Fruit fly (Drosophila melanogaster) whole organism, prepupa: Measurements from ENCODE around the gene LysRS.

Source experiments
- Blimp-1 ChIP-seq: fragments of 200-800 bp; sonication (Bioruptor generic); optimal IDR thresholded peaks from 3 replicates; lab custom pipeline; 2017; ENCODE audit warnings: missing biosample characterization, missing genetic modification characterization, mild to moderate bottlenecking, moderate library complexity, missing genetic modification reagents
- CG10631 ChIP-seq: fragments of 200-800 bp; sonication (Bioruptor generic); optimal IDR thresholded peaks from 2 replicates; lab custom pipeline; 2016; ENCODE audit warnings: missing biosample characterization, missing genetic modification characterization
- CG10669 ChIP-seq: fragments of 200-800 bp; sonication (Bioruptor generic); optimal IDR thresholded peaks from 3 replicates; lab custom pipeline; 2018; ENCODE audit warnings: missing biosample characterization, mild to moderate bottlenecking, missing genetic modification characterization, moderate library complexity
- CG11294 ChIP-seq: fragments of 200-800 bp; sonication (Bioruptor generic); IDR thresholded peaks from 2 replicates; pipeline ENCODE4 v1.3.6; 2022; ENCODE audit warnings: missing biosample characterization, missing genetic modification characterization
- CG11762 ChIP-seq: fragments of 200-800 bp; sonication (Bioruptor generic); optimal IDR thresholded peaks from 3 replicates; lab custom pipeline; 2016; ENCODE audit warnings: missing biosample characterization, missing genetic modification characterization; ENCODE audit not compliant: insufficient read depth
- CG11902 ChIP-seq: fragments of 200-800 bp; sonication (Bioruptor generic); optimal IDR thresholded peaks from 3 replicates; lab custom pipeline; 2016; ENCODE audit warnings: missing biosample characterization, missing genetic modification characterization
- CG15336 ChIP-seq: fragments of 200-800 bp; sonication (Bioruptor generic); IDR thresholded peaks from 2 replicates; pipeline ENCODE4 v1.3.6; 2022; ENCODE audit warnings: missing biosample characterization, missing genetic modification characterization
- CG16779 ChIP-seq: fragments of 200-800 bp; sonication (Bioruptor generic); optimal IDR thresholded peaks from 3 replicates; lab custom pipeline; 2017; ENCODE audit warnings: missing biosample characterization, mild to moderate bottlenecking, missing genetic modification characterization
- CG3032 ChIP-seq: fragments of 200-800 bp; optimal IDR thresholded peaks from 2 replicates; lab custom pipeline; 2019; ENCODE audit warnings: missing biosample characterization, mild to moderate bottlenecking, missing genetic modification characterization, moderate library complexity
- CG31627 ChIP-seq: fragments of 200-800 bp; sonication (Bioruptor generic); optimal IDR thresholded peaks from 3 replicates; lab custom pipeline; 2016; ENCODE audit warnings: missing biosample characterization, missing genetic modification characterization
- CG32006 ChIP-seq: fragments of 200-800 bp; sonication (Bioruptor generic); optimal IDR thresholded peaks from 3 replicates; lab custom pipeline; 2017; ENCODE audit warnings: missing biosample characterization, mild to moderate bottlenecking, missing genetic modification characterization
- CG34406 ChIP-seq: fragments of 200-800 bp; sonication (Bioruptor generic); optimal IDR thresholded peaks from 3 replicates; lab custom pipeline; 2016; ENCODE audit warnings: missing biosample characterization, missing genetic modification characterization
- CG3919 ChIP-seq: fragments of 200-800 bp; sonication (Bioruptor generic); optimal IDR thresholded peaks from 3 replicates; lab custom pipeline; 2016; ENCODE audit warnings: missing biosample characterization, missing genetic modification characterization
- CG4318 ChIP-seq: fragments of 200-800 bp; sonication (Bioruptor generic); optimal IDR thresholded peaks from 3 replicates; lab custom pipeline; 2017; ENCODE audit warnings: missing biosample characterization, mild to moderate bottlenecking, missing genetic modification characterization
- CG6163 ChIP-seq: fragments of 200-800 bp; sonication (Bioruptor generic); IDR thresholded peaks from 3 replicates; pipeline ENCODE4 v1.3.6; 2022; ENCODE audit warnings: missing biosample characterization, missing genetic modification characterization
- CG6792 ChIP-seq: fragments of 200-800 bp; sonication (Bioruptor generic); optimal IDR thresholded peaks from 3 replicates; lab custom pipeline; 2016; ENCODE audit warnings: missing biosample characterization, missing genetic modification characterization
- CG6808 ChIP-seq: fragments of 200-800 bp; sonication (Bioruptor generic); optimal IDR thresholded peaks from 3 replicates; lab custom pipeline; 2017; ENCODE audit warnings: missing biosample characterization, missing genetic modification characterization, mild to moderate bottlenecking, moderate library complexity, missing genetic modification reagents
- CG6854 ChIP-seq: fragments of 200-800 bp; sonication (Bioruptor generic); optimal IDR thresholded peaks from 2 replicates; lab custom pipeline; 2017; ENCODE audit warnings: missing biosample characterization, mild to moderate bottlenecking, missing genetic modification characterization
- CG7368 ChIP-seq: fragments of 200-800 bp; sonication (Bioruptor generic); optimal IDR thresholded peaks from 3 replicates; lab custom pipeline; 2016; ENCODE audit warnings: missing biosample characterization, missing genetic modification characterization
- CG8119 ChIP-seq: fragments of 200-800 bp; sonication (Bioruptor generic); IDR thresholded peaks from 3 replicates; pipeline ENCODE4 v1.3.6; 2022; ENCODE audit warnings: missing biosample characterization, missing genetic modification characterization
- CG8319 ChIP-seq: fragments of 200-800 bp; sonication (Bioruptor generic); optimal IDR thresholded peaks from 3 replicates; lab custom pipeline; 2016; ENCODE audit warnings: missing biosample characterization, missing genetic modification characterization
- CG8632 ChIP-seq: fragments of 200-800 bp; sonication (Bioruptor generic); optimal IDR thresholded peaks from 3 replicates; lab custom pipeline; 2016; ENCODE audit warnings: missing biosample characterization, missing genetic modification characterization
- CG9139 ChIP-seq: fragments of 200-800 bp; sonication (Bioruptor generic); optimal IDR thresholded peaks from 3 replicates; lab custom pipeline; 2017; ENCODE audit warnings: missing biosample characterization, mild to moderate bottlenecking, missing genetic modification characterization
- Eip75B ChIP-seq: fragments of 200-800 bp; sonication (Bioruptor generic); optimal IDR thresholded peaks from 3 replicates; lab custom pipeline; 2016; ENCODE audit warnings: missing biosample characterization, missing genetic modification characterization
- Eip78C ChIP-seq: fragments of 200-800 bp; sonication (Bioruptor generic); peaks from one replicate; lab custom pipeline; 2016; ENCODE audit warnings: missing biosample characterization, missing genetic modification characterization
- Ets21C ChIP-seq: fragments of 200-800 bp; sonication (Bioruptor generic); optimal IDR thresholded peaks from 3 replicates; lab custom pipeline; 2016; ENCODE audit warnings: missing biosample characterization, missing genetic modification characterization
- Ets96B ChIP-seq: fragments of 200-800 bp; optimal IDR thresholded peaks from 2 replicates; lab custom pipeline; 2019; ENCODE audit warnings: missing biosample characterization, mild to moderate bottlenecking, missing genetic modification characterization, moderate library complexity
- Hr38 ChIP-seq: sonication (Bioruptor generic); optimal IDR thresholded peaks from 2 replicates; lab custom pipeline; 2016; ENCODE audit warnings: missing biosample characterization, missing genetic modification characterization
- Hr39 ChIP-seq: fragments of 200-800 bp; sonication (Bioruptor generic); optimal IDR thresholded peaks from 2 replicates; lab custom pipeline; 2016; ENCODE audit warnings: missing biosample characterization, missing genetic modification characterization
- Hr4 ChIP-seq: fragments of 200-800 bp; sonication (Bioruptor generic); optimal IDR thresholded peaks from 3 replicates; lab custom pipeline; 2016; ENCODE audit warnings: missing biosample characterization, missing genetic modification characterization
- Met ChIP-seq: fragments of 200-800 bp; sonication (Bioruptor generic); optimal IDR thresholded peaks from 3 replicates; lab custom pipeline; 2016; ENCODE audit warnings: missing biosample characterization, missing genetic modification characterization
- OdsH ChIP-seq: fragments of 200-800 bp; sonication (Bioruptor generic); optimal IDR thresholded peaks from 3 replicates; lab custom pipeline; 2016; ENCODE audit warnings: missing biosample characterization, missing genetic modification characterization
- Smox ChIP-seq: fragments of 200-800 bp; sonication (Bioruptor generic); optimal IDR thresholded peaks from 3 replicates; lab custom pipeline; 2016; ENCODE audit warnings: missing biosample characterization, missing genetic modification characterization
- Sox102F ChIP-seq: fragments of 200-800 bp; sonication (Bioruptor generic); optimal IDR thresholded peaks from 2 replicates; lab custom pipeline; 2016; ENCODE audit warnings: missing biosample characterization, mild to moderate bottlenecking, missing genetic modification characterization
- Sox14 ChIP-seq: fragments of 200-800 bp; sonication (Bioruptor generic); optimal IDR thresholded peaks from 3 replicates; lab custom pipeline; 2016; ENCODE audit warnings: missing biosample characterization, missing genetic modification characterization
- Sox15 ChIP-seq: fragments of 200-800 bp; sonication (Bioruptor generic); optimal IDR thresholded peaks from 3 replicates; lab custom pipeline; 2016; ENCODE audit warnings: missing biosample characterization, missing genetic modification characterization
- achi ChIP-seq: fragments of 200-800 bp; sonication (Bioruptor generic); optimal IDR thresholded peaks from 3 replicates; lab custom pipeline; 2016; ENCODE audit warnings: missing biosample characterization, missing genetic modification characterization
- cyc ChIP-seq: fragments of 200-800 bp; sonication (Bioruptor generic); optimal IDR thresholded peaks from 3 replicates; lab custom pipeline; 2016; ENCODE audit warnings: missing biosample characterization, missing genetic modification characterization
- dac ChIP-seq: fragments of 200-800 bp; sonication (Bioruptor generic); optimal IDR thresholded peaks from 2 replicates; lab custom pipeline; 2017; ENCODE audit warnings: missing biosample characterization, mild to moderate bottlenecking, missing genetic modification characterization
- dsx ChIP-seq: fragments of 200-800 bp; optimal IDR thresholded peaks from 3 replicates; lab custom pipeline; 2019; ENCODE audit warnings: missing biosample characterization, mild to moderate bottlenecking, missing genetic modification characterization, moderate library complexity; ENCODE audit not compliant: poor library complexity, severe bottlenecking
- eg ChIP-seq: fragments of 200-800 bp; sonication (Bioruptor generic); IDR thresholded peaks from 3 replicates; pipeline ENCODE4 v1.3.6; 2022; ENCODE audit warnings: missing biosample characterization, missing genetic modification characterization
- esn ChIP-seq: fragments of 200-800 bp; sonication (Bioruptor generic); optimal IDR thresholded peaks from 2 replicates; lab custom pipeline; 2016; ENCODE audit warnings: missing biosample characterization, mild to moderate bottlenecking, missing genetic modification characterization, moderate library complexity
- fd59A ChIP-seq: fragments of 200-800 bp; sonication (Bioruptor generic); optimal IDR thresholded peaks from 2 replicates; lab custom pipeline; 2017; ENCODE audit warnings: missing biosample characterization, mild to moderate bottlenecking, missing genetic modification characterization, missing genetic modification reagents
- fd85E ChIP-seq: fragments of 200-800 bp; sonication (Bioruptor generic); optimal IDR thresholded peaks from 3 replicates; lab custom pipeline; 2016; ENCODE audit warnings: missing biosample characterization, missing genetic modification characterization
- lz ChIP-seq: fragments of 200-800 bp; sonication (Bioruptor generic); optimal IDR thresholded peaks from 3 replicates; lab custom pipeline; 2016; ENCODE audit warnings: missing biosample characterization, missing genetic modification characterization
- net ChIP-seq: fragments of 200-800 bp; sonication (Bioruptor generic); optimal IDR thresholded peaks from 3 replicates; lab custom pipeline; 2016; ENCODE audit warnings: missing biosample characterization, missing genetic modification characterization
- pdm3 ChIP-seq: fragments of 200-800 bp; sonication (Bioruptor generic); optimal IDR thresholded peaks from 3 replicates; lab custom pipeline; 2016; ENCODE audit warnings: missing biosample characterization, missing genetic modification characterization
- salr ChIP-seq, 2 experiments: fragments of 200-800 bp; sonication (Bioruptor generic); optimal IDR thresholded peaks; 3 replicates each; lab custom pipeline; 2016 to 2018; ENCODE audit warnings: missing biosample characterization in 2 of 2, missing genetic modification characterization in 2 of 2, mild to moderate bottlenecking in 1 of 2
- spab ChIP-seq: fragments of 200-800 bp; sonication (Bioruptor generic); optimal IDR thresholded peaks from 2 replicates; lab custom pipeline; 2017; ENCODE audit warnings: missing biosample characterization, mild to moderate bottlenecking, missing genetic modification characterization, missing genetic modification reagents
- ss ChIP-seq, 2 experiments: fragments of 200-800 bp; sonication (Bioruptor generic); optimal IDR thresholded peaks; 2 replicates in 1 of 2; 3 replicates in 1 of 2; lab custom pipeline; 2017 to 2018; ENCODE audit warnings: mild to moderate bottlenecking in 2 of 2, missing biosample characterization in 2 of 2, missing genetic modification characterization in 2 of 2, moderate library complexity in 1 of 2
- svp ChIP-seq: fragments of 200-800 bp; sonication (Bioruptor generic); peaks from one replicate; lab custom pipeline; 2016; ENCODE audit warnings: missing biosample characterization, missing genetic modification characterization
- topi ChIP-seq: fragments of 200-800 bp; sonication (Bioruptor generic); optimal IDR thresholded peaks from 3 replicates; lab custom pipeline; 2016; ENCODE audit warnings: missing biosample characterization, missing genetic modification characterization

The LysRS gene

dm6 chrX:9640690-9641149 is 32.0 kb upstream of the LysRS start:
- TF ChIP-seq Smox (GFP tag; lab: Kevin White, UChicago), result peak; percentile 89
- TF ChIP-seq fd85E, result peak; percentile 62
- peak; percentile 92 for TF ChIP-seq CG16779 (tag; lab: Kevin White, UChicago)
- peak; percentile 88 for TF ChIP-seq CG11762
- peak; percentile 92 for TF ChIP-seq Eip75B (GFP tag; lab: Kevin White, UChicago)
- peak; percentile 67 for TF ChIP-seq spab (GFP tag; lab: Kevin White, UChicago)
- TF ChIP-seq esn, result peak; percentile 93
- peak; percentile 94 for TF ChIP-seq svp
- TF ChIP-seq CG8319 (GFP tag; lab: Kevin White, UChicago), result peak; percentile 79
- TF ChIP-seq Sox102F (GFP tag; lab: Kevin White, UChicago), result peak; percentile 94
- TF ChIP-seq CG3919, result peak; percentile 93
- TF ChIP-seq CG34406, result peak; percentile 93
- peak; percentile 89 for TF ChIP-seq CG31627 (GFP tag; lab: Kevin White, UChicago)
- TF ChIP-seq Ets21C (GFP tag; lab: Kevin White, UChicago), result peak; percentile 85
- TF ChIP-seq Met, result peak; percentile 92
- TF ChIP-seq OdsH, result peak; percentile 90
- peak; percentile 92 for TF ChIP-seq CG11294 (GFP tag; lab: Robert Waterston, UW)
- TF ChIP-seq fd59A, result peak; percentile 76
- peak; percentile 91 for TF ChIP-seq CG6792
- TF ChIP-seq Hr38 (GFP tag; lab: Kevin White, UChicago), result peak; percentile 6
- TF ChIP-seq Hr39, result peak; percentile 85
- TF ChIP-seq CG32006 (GFP tag; lab: Kevin White, UChicago), result peak; percentile 95
- peak; percentile 92 for TF ChIP-seq lz (GFP tag; lab: Kevin White, UChicago)
- TF ChIP-seq Ets96B (tag; lab: Kevin White, UChicago), result peak; percentile 82
- TF ChIP-seq CG10631 (GFP tag; lab: Kevin White, UChicago), result peak; percentile 82
- peak; percentile 90 for TF ChIP-seq CG4318 (GFP tag; lab: Kevin White, UChicago)
- peak; percentile 85 for TF ChIP-seq CG3032
- TF ChIP-seq CG6163 (GFP tag; lab: Robert Waterston, UW), result peak; percentile 97
- peak; percentile 81 for TF ChIP-seq Sox15
- TF ChIP-seq Sox14 (GFP tag; lab: Kevin White, UChicago), result peak; percentile 84
- peak; percentile 89 for TF ChIP-seq dac (GFP tag; lab: Kevin White, UChicago)
- TF ChIP-seq CG7368 (GFP tag; lab: Kevin White, UChicago), result peak; percentile 90
- peak; percentile 94 for TF ChIP-seq pdm3 (GFP tag; lab: Kevin White, UChicago)
- peak; percentile 76 for TF ChIP-seq CG11902 (GFP tag; lab: Kevin White, UChicago)
- peak; percentile 94 for TF ChIP-seq net
- peak; percentile 85 for TF ChIP-seq CG10669 (GFP tag; lab: Kevin White, UChicago)
- peak; percentile 87 for TF ChIP-seq dsx (GFP tag; lab: Kevin White, UChicago)
- peak; percentile 75 for TF ChIP-seq CG6854 (GFP tag; lab: Kevin White, UChicago)
- TF ChIP-seq CG15336 (GFP tag; lab: Robert Waterston, UW), result peak; percentile 98
- TF ChIP-seq CG6808 (GFP tag; lab: Kevin White, UChicago), result peak; percentile 82
- TF ChIP-seq Blimp-1 (GFP tag; lab: Kevin White, UChicago), result peak; percentile 89
- peak; percentile 70 to 81 for TF ChIP-seq salr (GFP tag; optimal IDR thresholded peaks at IDR 0.05; lab: Kevin White, UChicago)
- TF ChIP-seq CG8119 (GFP tag; lab: Robert Waterston, UW), result peak; percentile 96
- TF ChIP-seq ss (GFP tag; optimal IDR thresholded peaks at IDR 0.05; lab: Kevin White, UChicago), result peak; percentile 74 to 87
- TF ChIP-seq topi (GFP tag; lab: Kevin White, UChicago), result peak; percentile 93
- TF ChIP-seq cyc, result peak; percentile 84
- TF ChIP-seq achi (GFP tag; lab: Kevin White, UChicago), result peak; percentile 87
- peak; percentile 96 for TF ChIP-seq Hr4 (GFP tag; lab: Kevin White, UChicago)
- TF ChIP-seq CG9139 (GFP tag; lab: Kevin White, UChicago), result peak; percentile 86
- peak; percentile 97 for TF ChIP-seq eg (GFP tag; lab: Robert Waterston, UW)
- TF ChIP-seq CG8632 (GFP tag; lab: Kevin White, UChicago), result peak; percentile 86
- peak; percentile 98 for TF ChIP-seq Eip78C (GFP tag; lab: Kevin White, UChicago)
